Fruit fly (Drosophila melanogaster) whole organism, embryonic: ENCODE measurements around the gene CG5043.

Experiments
- B-H2 ChIP-seq: fragments of 200-800 bp; sonication (Bioruptor generic); optimal IDR thresholded peaks from 2 replicates; lab custom pipeline; 2018; ENCODE audit warnings: missing biosample characterization, mild to moderate bottlenecking, missing genetic modification characterization
- CG10565 ChIP-seq: fragments of 200-800 bp; sonication (Bioruptor generic); optimal IDR thresholded peaks from 3 replicates; lab custom pipeline; 2016; ENCODE audit warnings: missing biosample characterization, mild to moderate bottlenecking, missing genetic modification characterization
- CG12236 ChIP-seq: fragments of 200-800 bp; sonication (Bioruptor generic); optimal IDR thresholded peaks from 2 replicates; lab custom pipeline; 2016; ENCODE audit warnings: missing biosample characterization, missing genetic modification characterization
- CG12744 ChIP-seq: fragments of 200-800 bp; sonication (Bioruptor generic); optimal IDR thresholded peaks from 2 replicates; lab custom pipeline; 2016; ENCODE audit warnings: missing biosample characterization, missing genetic modification characterization
- CG13287 ChIP-seq: fragments of 200-800 bp; sonication (Bioruptor generic); IDR thresholded peaks from 2 replicates; pipeline ENCODE4 v1.3.6; 2022; ENCODE audit warnings: missing biosample characterization, missing genetic modification characterization; ENCODE audit not compliant: partially characterized antibody
- CG13424 ChIP-seq: fragments of 200-800 bp; sonication (Bioruptor generic); optimal IDR thresholded peaks from 2 replicates; lab custom pipeline; 2019; ENCODE audit warnings: missing biosample characterization, mild to moderate bottlenecking, missing genetic modification characterization, moderate library complexity
- CG14014 ChIP-seq: fragments of 200-800 bp; sonication (Bioruptor generic); IDR thresholded peaks from 2 replicates; pipeline ENCODE4 v1.3.6; 2022; ENCODE audit warnings: missing biosample characterization, missing genetic modification characterization
- CG15269 ChIP-seq: fragments of 200-800 bp; sonication (Bioruptor generic); optimal IDR thresholded peaks from 2 replicates; lab custom pipeline; 2018; ENCODE audit warnings: missing biosample characterization, mild to moderate bottlenecking, missing genetic modification characterization, moderate library complexity
- CG1603 ChIP-seq: fragments of 200-800 bp; sonication (Bioruptor generic); optimal IDR thresholded peaks from 2 replicates; lab custom pipeline; 2019; ENCODE audit warnings: missing biosample characterization, mild to moderate bottlenecking, missing genetic modification characterization, moderate library complexity
- CG17385 ChIP-seq: fragments of 200-800 bp; sonication (Bioruptor generic); optimal IDR thresholded peaks from 3 replicates; lab custom pipeline; 2018; ENCODE audit warnings: missing biosample characterization, mild to moderate bottlenecking, missing genetic modification characterization
- CG17568 ChIP-seq: fragments of 200-800 bp; sonication (Bioruptor generic); optimal IDR thresholded peaks from 2 replicates; lab custom pipeline; 2018; ENCODE audit warnings: missing biosample characterization, mild to moderate bottlenecking, missing genetic modification characterization, moderate library complexity
- CG18599 ChIP-seq: fragments of 200-800 bp; sonication (Bioruptor generic); optimal IDR thresholded peaks from 3 replicates; lab custom pipeline; 2017; ENCODE audit warnings: missing biosample characterization, missing genetic modification characterization, mild to moderate bottlenecking, moderate library complexity, missing genetic modification reagents
- CG18619 ChIP-seq: fragments of 200-800 bp; sonication (Bioruptor generic); optimal IDR thresholded peaks from 3 replicates; lab custom pipeline; 2017; ENCODE audit warnings: missing biosample characterization, mild to moderate bottlenecking, missing genetic modification characterization
- CG3281 ChIP-seq: fragments of 200-800 bp; sonication (Bioruptor generic); optimal IDR thresholded peaks from 3 replicates; lab custom pipeline; 2017; ENCODE audit warnings: missing biosample characterization, mild to moderate bottlenecking, missing genetic modification characterization
- CG4282 ChIP-seq: fragments of 200-800 bp; sonication (Bioruptor generic); optimal IDR thresholded peaks from 2 replicates; lab custom pipeline; 2016; ENCODE audit warnings: missing biosample characterization, missing genetic modification characterization
- CG5180 ChIP-seq: fragments of 200-800 bp; sonication (Bioruptor generic); optimal IDR thresholded peaks from 3 replicates; lab custom pipeline; 2017; ENCODE audit warnings: missing biosample characterization, missing genetic modification characterization, mild to moderate bottlenecking, moderate library complexity, missing genetic modification reagents
- CG7556 ChIP-seq: fragments of 200-800 bp; sonication (Bioruptor generic); optimal IDR thresholded peaks from 2 replicates; lab custom pipeline; 2017; ENCODE audit warnings: missing biosample characterization, mild to moderate bottlenecking, missing genetic modification characterization
- CG7786 ChIP-seq: fragments of 200-800 bp; sonication (Bioruptor generic); optimal IDR thresholded peaks from 2 replicates; lab custom pipeline; 2016; ENCODE audit warnings: missing biosample characterization, missing genetic modification characterization
- CG8290 ChIP-seq, 3 experiments: fragments of 200-800 bp; sonication (Bioruptor generic); optimal IDR thresholded peaks; 2 replicates each; lab custom pipeline; 2016 to 2019; ENCODE audit warnings: missing biosample characterization in 3 of 3, missing genetic modification characterization in 3 of 3, mild to moderate bottlenecking in 2 of 3, moderate library complexity in 1 of 3
- CG8765 ChIP-seq: fragments of 200-800 bp; sonication (Bioruptor generic); IDR thresholded peaks from 2 replicates; pipeline ENCODE4 v1.3.6; 2022; ENCODE audit warnings: missing biosample characterization, missing genetic modification characterization
- CG9437 ChIP-seq: fragments of 200-800 bp; sonication (Bioruptor generic); optimal IDR thresholded peaks from 2 replicates; lab custom pipeline; 2018; ENCODE audit warnings: missing biosample characterization, mild to moderate bottlenecking, missing genetic modification characterization
- CHES-1-like ChIP-seq: fragments of 200-800 bp; sonication (Bioruptor generic); optimal IDR thresholded peaks from 2 replicates; lab custom pipeline; 2016; ENCODE audit warnings: missing biosample characterization, missing genetic modification characterization
- Chrac-16 ChIP-seq: fragments of 200-800 bp; sonication (Bioruptor generic); optimal IDR thresholded peaks from 3 replicates; lab custom pipeline; 2016; ENCODE audit warnings: missing biosample characterization, missing genetic modification characterization
- CkIIα-i1 ChIP-seq: fragments of 200-800 bp; sonication (Bioruptor generic); IDR thresholded peaks from 2 replicates; pipeline ENCODE4 v1.3.6; 2022; ENCODE audit warnings: missing biosample characterization, missing genetic modification characterization
- D ChIP-seq, 2 experiments: fragments of 200-800 bp in 1 of 2; fragments of >200 bp in 1 of 2; sonication (Bioruptor generic) in 1 of 2; optimal IDR thresholded peaks; 2 replicates in 1 of 2; 3 replicates in 1 of 2; lab custom pipeline; 2017; ENCODE audit warnings: mild to moderate bottlenecking in 1 of 2, missing biosample characterization in 1 of 2, missing genetic modification characterization in 1 of 2, missing genetic modification reagents in 1 of 2
- Dfd ChIP-seq, 2 experiments: fragments of >200 bp; optimal IDR thresholded peaks; 2 replicates each; lab custom pipeline; 2017; ENCODE audit warnings: missing biosample characterization in 2 of 2, missing genetic modification characterization in 2 of 2
- Doc3 ChIP-seq: fragments of 200-800 bp; sonication (Bioruptor generic); IDR thresholded peaks from 3 replicates; pipeline ENCODE4 v1.3.6; 2022; ENCODE audit warnings: missing biosample characterization, missing genetic modification characterization; ENCODE audit not compliant: partially characterized antibody
- PHDP ChIP-seq: fragments of 200-800 bp; sonication (Bioruptor generic); optimal IDR thresholded peaks from 3 replicates; lab custom pipeline; 2018; ENCODE audit warnings: missing biosample characterization, mild to moderate bottlenecking, missing genetic modification characterization, moderate library complexity
- Sox102F ChIP-seq: fragments of 200-800 bp; sonication (Bioruptor generic); optimal IDR thresholded peaks from 2 replicates; lab custom pipeline; 2018; ENCODE audit warnings: missing biosample characterization, mild to moderate bottlenecking, missing genetic modification characterization, moderate library complexity
- Sry-δ ChIP-seq: fragments of 200-800 bp; sonication (Bioruptor generic); optimal IDR thresholded peaks from 2 replicates; lab custom pipeline; 2016; ENCODE audit warnings: missing biosample characterization, missing genetic modification characterization
- Trl ChIP-seq, 3 experiments: fragments of >200 bp in 2 of 3; fragments of 200-800 bp in 1 of 3; sonication (Bioruptor generic) in 1 of 3; optimal IDR thresholded peaks; 2 replicates in 1 of 3; 3 replicates in 2 of 3; lab custom pipeline; 2016 to 2017; ENCODE audit warnings: missing biosample characterization in 1 of 3, missing genetic modification characterization in 1 of 3
- Usf ChIP-seq: fragments of 200-800 bp; sonication (Bioruptor generic); optimal IDR thresholded peaks from 2 replicates; lab custom pipeline; 2017; ENCODE audit warnings: missing genotype, missing biosample characterization, missing genetic modification characterization
- al ChIP-seq: fragments of 200-800 bp; sonication (Bioruptor generic); IDR thresholded peaks from 2 replicates; pipeline ENCODE4 v1.3.6; 2022; ENCODE audit warnings: missing biosample characterization, missing genetic modification characterization
- bowl ChIP-seq: fragments of 200-800 bp; sonication (Bioruptor generic); IDR thresholded peaks from 2 replicates; pipeline ENCODE4 v1.3.6; 2022; ENCODE audit warnings: missing biosample characterization, missing genetic modification characterization
- dmrt99B ChIP-seq: fragments of 200-800 bp; sonication (Bioruptor generic); optimal IDR thresholded peaks from 2 replicates; lab custom pipeline; 2018; ENCODE audit warnings: missing biosample characterization, mild to moderate bottlenecking, missing genetic modification characterization, moderate library complexity
- ewg ChIP-seq: fragments of 200-800 bp; sonication (Bioruptor generic); optimal IDR thresholded peaks from 3 replicates; lab custom pipeline; 2017; ENCODE audit warnings: mild to moderate bottlenecking, missing biosample characterization, missing genetic modification reagents, missing genetic modification characterization
- grau ChIP-seq: fragments of 200-800 bp; optimal IDR thresholded peaks from 3 replicates; lab custom pipeline; 2019; ENCODE audit warnings: missing biosample characterization, mild to moderate bottlenecking, missing genetic modification characterization, moderate library complexity
- gsb-n ChIP-seq: fragments of 200-800 bp; sonication (Bioruptor generic); optimal IDR thresholded peaks from 3 replicates; lab custom pipeline; 2018; ENCODE audit warnings: missing biosample characterization, mild to moderate bottlenecking, missing genetic modification characterization
- gt ChIP-seq: fragments of 200-800 bp; sonication (Bioruptor generic); IDR thresholded peaks from 2 replicates; pipeline ENCODE4 v1.3.6; 2022; ENCODE audit warnings: missing biosample characterization, missing genetic modification characterization
- h ChIP-seq: fragments of >200 bp; optimal IDR thresholded peaks from 2 replicates; lab custom pipeline; 2017
- klu ChIP-seq: fragments of 200-800 bp; sonication (Bioruptor generic); IDR thresholded peaks from 2 replicates; pipeline ENCODE4 v1.3.6; 2022; ENCODE audit warnings: missing biosample characterization, missing genetic modification characterization
- kni ChIP-seq: fragments of 200-800 bp; sonication (Bioruptor generic); optimal IDR thresholded peaks from 3 replicates; lab custom pipeline; 2017; ENCODE audit warnings: mild to moderate bottlenecking, missing biosample characterization, missing genetic modification reagents, missing genetic modification characterization
- nmo ChIP-seq: fragments of 200-800 bp; sonication (Bioruptor generic); optimal IDR thresholded peaks from 2 replicates; lab custom pipeline; 2018; ENCODE audit warnings: missing biosample characterization, mild to moderate bottlenecking, missing genetic modification characterization, moderate library complexity
- otp ChIP-seq: fragments of 200-800 bp; sonication (Bioruptor generic); IDR thresholded peaks from 3 replicates; pipeline ENCODE4, ENCODE4 v1.3.6; 2022; ENCODE audit warnings: missing biosample characterization, missing genetic modification characterization
- p53 ChIP-seq: fragments of 200-800 bp; sonication (Bioruptor generic); optimal IDR thresholded peaks from 2 replicates; lab custom pipeline; 2016; ENCODE audit warnings: missing biosample characterization, missing genetic modification characterization
- pb ChIP-seq: fragments of 200-800 bp; sonication (Bioruptor generic); optimal IDR thresholded peaks from 3 replicates; lab custom pipeline; 2016; ENCODE audit warnings: missing biosample characterization, missing genetic modification characterization
- psq ChIP-seq: fragments of 200-800 bp; sonication (Bioruptor generic); optimal IDR thresholded peaks from 2 replicates; lab custom pipeline; 2017; ENCODE audit warnings: missing biosample characterization, missing genetic modification characterization
- sima ChIP-seq: fragments of 200-800 bp; sonication (Bioruptor generic); optimal IDR thresholded peaks from 2 replicates; lab custom pipeline; 2016; ENCODE audit warnings: missing biosample characterization, missing genetic modification characterization
- tup ChIP-seq: fragments of 200-800 bp; sonication (Bioruptor generic); optimal IDR thresholded peaks from 2 replicates; lab custom pipeline; 2016; ENCODE audit warnings: missing biosample characterization, mild to moderate bottlenecking, missing genetic modification characterization, moderate library complexity
- wek ChIP-seq: fragments of 200-800 bp; sonication (Bioruptor generic); optimal IDR thresholded peaks from 3 replicates; lab custom pipeline; 2018; ENCODE audit warnings: missing biosample characterization, mild to moderate bottlenecking, missing genetic modification characterization, moderate library complexity

Gene CG5043

dm6 chr2L:17422089-17422488 lies 11.6 kb upstream of the CG5043 start (continued):
- no peak for TF ChIP-seq CG13287
- no peak for TF ChIP-seq CG15269 (tag; lab: Kevin White, UChicago)
- peak; percentile 30 for TF ChIP-seq Sox102F (GFP tag; lab: Kevin White, UChicago)
- no peak for TF ChIP-seq CG4282 (GFP tag; lab: Kevin White, UChicago)
- TF ChIP-seq klu (GFP tag; lab: Robert Waterston, UW) = no peak
- TF ChIP-seq CkIIα-i1 (GFP tag; lab: Robert Waterston, UW) = no peak
- no peak for TF ChIP-seq Trl (optimal IDR thresholded peaks at IDR 0.05; lab: Kevin White, UChicago)
- no peak for TF ChIP-seq Trl (GFP tag; optimal IDR thresholded peaks at IDR 0.05; lab: Kevin White, UChicago)
- no peak for TF ChIP-seq nmo (GFP tag; lab: Kevin White, UChicago)
- no peak for TF ChIP-seq kni
- no peak for TF ChIP-seq wek (GFP tag; lab: Kevin White, UChicago)
- no peak for TF ChIP-seq gt
- no peak for TF ChIP-seq tup (GFP tag; lab: Kevin White, UChicago)
- TF ChIP-seq CG3281 (GFP tag; lab: Kevin White, UChicago) = no peak
- no peak for TF ChIP-seq ewg (GFP tag; lab: Kevin White, UChicago)
- peak; percentile 38 for TF ChIP-seq dmrt99B (tag; lab: Kevin White, UChicago)
- TF ChIP-seq al = no peak
- TF ChIP-seq gsb-n (tag; lab: Kevin White, UChicago) = no peak
- no peak for TF ChIP-seq D (optimal IDR thresholded peaks at IDR 0.05; lab: Kevin White, UChicago)
- TF ChIP-seq D (GFP tag; optimal IDR thresholded peaks at IDR 0.05; lab: Kevin White, UChicago) = no peak
- no peak for TF ChIP-seq pb (GFP tag; lab: Kevin White, UChicago)
- no peak for TF ChIP-seq CG9437 (GFP tag; lab: Kevin White, UChicago)
- TF ChIP-seq CG12236 (GFP tag; lab: Kevin White, UChicago) = no peak
- TF ChIP-seq CG18599 (GFP tag; lab: Kevin White, UChicago) = peak; percentile 44
- TF ChIP-seq CG17385 (GFP tag; lab: Kevin White, UChicago) = no peak
- TF ChIP-seq CG8290 (GFP tag; optimal IDR thresholded peaks at IDR 0.05; lab: Kevin White, UChicago) = no peak
- no peak for TF ChIP-seq CG8290 (tag; optimal IDR thresholded peaks at IDR 0.05; lab: Kevin White, UChicago)
- TF ChIP-seq Doc3 (GFP tag; lab: Robert Waterston, UW) = no peak
- no peak for TF ChIP-seq CG7786 (GFP tag; lab: Kevin White, UChicago)
- TF ChIP-seq CG8765 (GFP tag; lab: Robert Waterston, UW) = no peak
- TF ChIP-seq Usf (GFP tag; lab: Kevin White, UChicago) = no peak
- no peak for TF ChIP-seq otp (GFP tag; lab: Robert Waterston, UW)
- no peak for TF ChIP-seq Sry-δ
- TF ChIP-seq h (lab: Kevin White, UChicago) = no peak
- TF ChIP-seq CHES-1-like = no peak
- TF ChIP-seq CG7556 (GFP tag; lab: Kevin White, UChicago) = peak; percentile 6
- no peak for TF ChIP-seq Dfd (GFP tag; optimal IDR thresholded peaks at IDR 0.05; lab: Kevin White, UChicago)
- TF ChIP-seq CG5180 (GFP tag; lab: Kevin White, UChicago) = no peak
- TF ChIP-seq sima (GFP tag; lab: Kevin White, UChicago) = no peak
- peak; percentile 27 for TF ChIP-seq grau (tag; lab: Kevin White, UChicago)
- no peak for TF ChIP-seq B-H2 (GFP tag; lab: Kevin White, UChicago)
- peak; percentile 14 for TF ChIP-seq CG13424 (tag; lab: Kevin White, UChicago)
- no peak for TF ChIP-seq psq (GFP tag; lab: Kevin White, UChicago)
- no peak for TF ChIP-seq CG14014 (GFP tag; lab: Robert Waterston, UW)
- TF ChIP-seq CG1603 (tag; lab: Kevin White, UChicago) = no peak
- no peak for TF ChIP-seq CG17568 (GFP tag; lab: Kevin White, UChicago)
- TF ChIP-seq Chrac-16 (GFP tag; lab: Kevin White, UChicago) = no peak
- no peak for TF ChIP-seq CG12744 (GFP tag; lab: Kevin White, UChicago)
- TF ChIP-seq CG18619 = peak; percentile 10
- peak; percentile 29 for TF ChIP-seq PHDP (tag; lab: Kevin White, UChicago)
- no peak for TF ChIP-seq bowl (GFP tag; lab: Robert Waterston, UW)
- no peak for TF ChIP-seq p53
- TF ChIP-seq CG10565 (GFP tag; lab: Kevin White, UChicago) = no peak
